Worm (Caenorhabditis elegans) whole organism, early embryonic: ENCODE results near the gene smc-3.

ENCODE experiments used
- B0310.2 ChIP-seq: sonication (generic microtip); optimal IDR thresholded peaks from 2 replicates; lab custom pipeline; 2016; ENCODE audit warnings: mild to moderate bottlenecking, missing genetic modification characterization, missing compliant biosample characterization
- F13C5.2 ChIP-seq: sonication (generic microtip); optimal IDR thresholded peaks from 2 replicates; lab custom pipeline; 2017; ENCODE audit warnings: mild to moderate bottlenecking, missing genetic modification characterization, inconsistent platforms, missing compliant biosample characterization
- ama-1 ChIP-seq: fragments of 150-350 bp; optimal IDR thresholded peaks from 2 replicates; lab custom pipeline; 2014
- ceh-13 ChIP-seq: fragments of 200-800 bp; sonication (Bioruptor generic); optimal IDR thresholded peaks from 2 replicates; lab custom pipeline; 2018; ENCODE audit warnings: mild to moderate bottlenecking, missing genetic modification characterization, missing compliant biosample characterization
- ceh-36 ChIP-seq: sonication (generic microtip); optimal IDR thresholded peaks from 2 replicates; lab custom pipeline; 2016; ENCODE audit warnings: missing genetic modification characterization, inconsistent platforms, missing compliant biosample characterization
- ets-7 ChIP-seq: sonication (generic microtip); optimal IDR thresholded peaks from 2 replicates; lab custom pipeline; 2016; ENCODE audit warnings: missing genotype, missing genetic modification characterization, missing compliant biosample characterization
- hmbx-1 ChIP-seq: sonication (generic microtip); optimal IDR thresholded peaks from 2 replicates; lab custom pipeline; 2016; ENCODE audit warnings: mild to moderate bottlenecking, missing genetic modification characterization, missing compliant biosample characterization
- hmg-4 ChIP-seq: fragments of 200-800 bp; sonication (Bioruptor generic); optimal IDR thresholded peaks from 2 replicates; lab custom pipeline; 2018; ENCODE audit warnings: mild to moderate bottlenecking, missing genetic modification characterization, missing compliant biosample characterization
- pes-1 ChIP-seq: fragments of 200-800 bp; sonication (Bioruptor generic); IDR thresholded peaks from 2 replicates; pipeline ENCODE4 v1.3.6; 2022; ENCODE audit warnings: missing genetic modification reagents, missing genetic modification characterization, missing compliant biosample characterization
- scrt-1 ChIP-seq: fragments of 200-800 bp; sonication (Bioruptor generic); IDR thresholded peaks from 2 replicates; pipeline ENCODE4 v1.3.6; 2022; ENCODE audit warnings: missing genetic modification characterization, missing compliant biosample characterization
- tbx-11 ChIP-seq: fragments of 200-800 bp; sonication (Bioruptor generic); IDR thresholded peaks from 2 replicates; pipeline ENCODE4 v1.3.6; 2022; ENCODE audit warnings: missing genetic modification characterization, missing compliant biosample characterization
- tbx-37 ChIP-seq: fragments of 200-800 bp; sonication (Bioruptor generic); conservative IDR thresholded peaks from 2 replicates; pipeline ENCODE4 v1.3.6; 2022; ENCODE audit warnings: missing genetic modification reagents, missing genetic modification characterization, missing compliant biosample characterization

DNA sequence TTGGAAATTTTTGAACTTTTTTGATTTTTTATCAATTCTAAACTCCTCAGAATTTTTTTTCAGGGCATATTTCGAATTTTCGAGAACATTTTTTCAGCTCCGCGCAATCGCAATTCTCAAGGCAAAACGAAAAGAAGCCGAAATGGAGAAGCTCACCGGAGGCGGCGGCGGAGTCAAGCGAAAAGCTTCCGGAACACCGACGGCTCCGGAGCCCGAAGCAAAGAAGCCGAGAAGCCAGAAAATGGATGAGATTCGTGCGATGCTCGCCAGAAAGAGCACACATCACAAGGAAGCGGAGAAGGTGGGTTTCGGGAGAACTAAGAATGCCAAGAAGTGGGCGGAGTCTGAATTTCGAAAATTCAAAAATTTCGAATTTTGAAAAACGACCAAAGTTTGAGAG, 33.4 kb downstream of the smc-3 start:
- TF ChIP-seq ets-7 (tag; lab: Kevin White, UChicago) (no peak), ama-1 (lab: Kevin White, UChicago) (no peak), B0310.2 (tag; lab: Kevin White, UChicago) (no peak), hmg-4 (GFP tag; lab: Kevin White, UChicago) (no peak), tbx-11 (GFP tag; lab: Robert Waterston, UW) (no peak), ceh-13 (no peak), F13C5.2 (no peak), ceh-36 (no peak), scrt-1 (GFP tag; lab: Robert Waterston, UW) (no peak), pes-1 (no peak), tbx-37 (GFP tag; lab: Robert Waterston, UW) (no peak), hmbx-1 (no peak)
